Worm (Caenorhabditis elegans): ENCODE data around the gene T24H7.8.

ce11 chrII:6226995-6227394 is 14.9 kb upstream of the T24H7.8 start, which contains the start of gene srsy-2:
- TF ChIP-seq sox-4 (tag; optimal IDR thresholded peaks at IDR 0.05) (no peak), nhr-77 (tag; optimal IDR thresholded peaks at IDR 0.05) (no peak), blmp-1 (tag; optimal IDR thresholded peaks at IDR 0.05) (no peak), unc-130 (tag; optimal IDR thresholded peaks at IDR 0.05) (no peak), pqm-1 (tag; optimal IDR thresholded peaks at IDR 0.05) (no peak), nhr-90 (tag; optimal IDR thresholded peaks at IDR 0.05; ENCODE audit: poor library complexity) (no peak), unc-62 (GFP tag; optimal IDR thresholded peaks at IDR 0.05) (no peak), lin-39 (tag; optimal IDR thresholded peaks at IDR 0.05) (no peak), fos-1 (tag; optimal IDR thresholded peaks at IDR 0.05) (no peak), dpl-1 (GFP tag; optimal IDR thresholded peaks at IDR 0.05) (no peak)
